Fruit fly (Drosophila melanogaster) whole organism, wandering third instar larva: ENCODE results near the gene foxo.

Experiments used
- CG32264 ChIP-seq: fragments of 200-800 bp; sonication (Bioruptor generic); optimal IDR thresholded peaks from 2 replicates; lab custom pipeline; 2016; ENCODE audit warnings: missing biosample characterization, missing genetic modification characterization
- Dfd ChIP-seq: fragments of >200 bp; optimal IDR thresholded peaks from 2 replicates; lab custom pipeline; 2017; ENCODE audit warnings: missing biosample characterization, missing genetic modification characterization
- Dif ChIP-seq: fragments of 200-275, 200-300 bp; sonication (Bioruptor generic); optimal IDR thresholded peaks from 2 replicates; lab custom pipeline; 2018; ENCODE audit warnings: missing biosample characterization, missing genetic modification characterization; ENCODE audit not compliant: partially characterized antibody
- br ChIP-seq: fragments of 200-800 bp; sonication (Bioruptor generic); optimal IDR thresholded peaks from 2 replicates; lab custom pipeline; 2016; ENCODE audit warnings: missing biosample characterization, missing genetic modification characterization
- h ChIP-seq: fragments of 200-800 bp; sonication (Bioruptor generic); optimal IDR thresholded peaks from 3 replicates; lab custom pipeline; 2016; ENCODE audit warnings: missing biosample characterization, mild to moderate bottlenecking, missing genetic modification characterization
- rgr ChIP-seq: fragments of 200-800 bp; sonication (Bioruptor generic); optimal IDR thresholded peaks from 3 replicates; lab custom pipeline; 2016; ENCODE audit warnings: missing biosample characterization, mild to moderate bottlenecking, missing genetic modification characterization
- sv ChIP-seq: fragments of 200-800 bp; sonication (Bioruptor generic); optimal IDR thresholded peaks from 3 replicates; lab custom pipeline; 2016; ENCODE audit warnings: missing biosample characterization, missing genetic modification characterization

DNA sequence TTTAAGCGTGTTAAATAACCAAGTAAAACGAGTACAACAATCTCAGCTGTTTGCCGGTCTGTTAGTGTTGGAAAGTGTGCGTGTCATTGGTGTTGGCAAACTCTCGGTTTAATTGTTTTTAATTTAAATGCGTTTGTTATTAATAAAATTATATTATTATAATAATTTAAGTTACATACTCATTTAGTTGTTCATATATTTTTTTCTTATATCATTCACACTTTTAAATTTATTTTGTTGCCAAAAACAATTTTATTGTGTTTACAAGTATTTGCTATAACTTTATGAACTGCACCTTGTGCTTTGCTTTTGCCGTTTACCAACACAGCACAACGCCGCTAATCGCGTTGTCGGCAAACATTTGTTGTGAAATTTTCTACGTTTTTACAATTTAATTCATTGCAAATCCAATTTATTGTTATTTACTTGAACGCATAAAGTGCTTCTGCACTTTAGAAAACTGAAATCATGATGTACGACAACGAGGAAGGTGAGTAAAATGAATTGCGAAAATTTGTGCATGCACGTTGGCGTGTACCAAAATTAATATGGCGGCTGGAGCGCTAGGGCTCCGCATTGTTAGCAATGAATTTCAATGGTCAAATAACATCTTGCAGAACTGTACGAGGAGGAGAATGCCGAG is 68.9 kb downstream of the foxo start, which contains the start of the genes 140up and Polr2B:
- peak; percentile 5 for TF ChIP-seq CG32264 (GFP tag; lab: Kevin White, UChicago)
- TF ChIP-seq br (GFP tag; lab: Kevin White, UChicago) = peak; percentile 77
- TF ChIP-seq rgr (GFP tag; lab: Kevin White, UChicago) = peak; percentile 95
- TF ChIP-seq h = peak; percentile 88
- no peak for TF ChIP-seq Dfd (GFP tag; lab: Kevin White, UChicago)
- peak; percentile 80 for TF ChIP-seq sv (GFP tag; lab: Kevin White, UChicago)
- no peak for TF ChIP-seq Dif (GFP tag; lab: Kevin White, UChicago)
